Fruit fly (Drosophila melanogaster) whole organism, pupa: ENCODE measurements around the gene CG8202.

Experiments used
- CG10348 ChIP-seq: fragments of 200-800 bp; sonication (Bioruptor generic); IDR thresholded peaks from 2 replicates; pipeline ENCODE4 v1.3.6; 2022; ENCODE audit warnings: missing biosample characterization, missing genetic modification characterization
- CG12605 ChIP-seq: fragments of 200-800 bp; sonication (Bioruptor generic); IDR thresholded peaks from 2 replicates; pipeline ENCODE4 v1.3.6; 2022; ENCODE audit warnings: missing biosample characterization, missing genetic modification characterization
- CG13204 ChIP-seq: fragments of 200-800 bp; sonication (Bioruptor generic); optimal IDR thresholded peaks from 2 replicates; lab custom pipeline; 2018; ENCODE audit warnings: missing biosample characterization, mild to moderate bottlenecking, missing genetic modification characterization, moderate library complexity
- CG14655 ChIP-seq: fragments of 200-800 bp; sonication (Bioruptor generic); optimal IDR thresholded peaks from 3 replicates; lab custom pipeline; 2017; ENCODE audit warnings: mild to moderate bottlenecking, missing biosample characterization, missing genetic modification reagents, missing genetic modification characterization
- CG15710 ChIP-seq: fragments of 200-800 bp; sonication (Bioruptor generic); optimal IDR thresholded peaks from 2 replicates; lab custom pipeline; 2018; ENCODE audit warnings: missing biosample characterization, mild to moderate bottlenecking, missing genetic modification characterization, moderate library complexity
- CG17806 ChIP-seq: fragments of 200-800 bp; sonication (Bioruptor generic); optimal IDR thresholded peaks from 2 replicates; lab custom pipeline; 2018; ENCODE audit warnings: missing biosample characterization, mild to moderate bottlenecking, missing genetic modification characterization, moderate library complexity
- CG32121 ChIP-seq: fragments of 200-800 bp; sonication (Bioruptor generic); IDR thresholded peaks from 2 replicates; pipeline ENCODE4 v1.3.6; 2022; ENCODE audit warnings: missing biosample characterization, missing genetic modification characterization
- CG34367 ChIP-seq: fragments of 200-800 bp; sonication (Bioruptor generic); optimal IDR thresholded peaks from 2 replicates; lab custom pipeline; 2018; ENCODE audit warnings: missing biosample characterization, mild to moderate bottlenecking, missing genetic modification characterization
- CG4496 ChIP-seq: fragments of 200-800 bp; sonication (Bioruptor generic); IDR thresholded peaks from 3 replicates; pipeline ENCODE4 v1.3.6; 2022; ENCODE audit warnings: missing biosample characterization, missing genetic modification characterization
- CG8159 ChIP-seq: fragments of 200-800 bp; sonication (Bioruptor generic); optimal IDR thresholded peaks from 3 replicates; lab custom pipeline; 2018; ENCODE audit warnings: missing biosample characterization, mild to moderate bottlenecking, missing genetic modification characterization, moderate library complexity
- CG8301 ChIP-seq: fragments of 200-800 bp; sonication (Bioruptor generic); optimal IDR thresholded peaks from 2 replicates; lab custom pipeline; 2018; ENCODE audit warnings: missing biosample characterization, mild to moderate bottlenecking, missing genetic modification characterization
- CG9948 ChIP-seq: fragments of 200-800 bp; sonication (Bioruptor generic); optimal IDR thresholded peaks from 2 replicates; lab custom pipeline; 2018; ENCODE audit warnings: missing biosample characterization, mild to moderate bottlenecking, missing genetic modification characterization, moderate library complexity
- D1 ChIP-seq: fragments of 200-800 bp; sonication (Bioruptor generic); optimal IDR thresholded peaks from 2 replicates; lab custom pipeline; 2018; ENCODE audit warnings: missing biosample characterization, mild to moderate bottlenecking, missing genetic modification characterization, moderate library complexity
- EcR ChIP-seq: fragments of 200-800 bp; sonication (Bioruptor generic); optimal IDR thresholded peaks from 3 replicates; lab custom pipeline; 2019; ENCODE audit warnings: missing biosample characterization, missing genetic modification characterization, mild to moderate bottlenecking, moderate library complexity, missing genetic modification reagents
- Ets98B ChIP-seq: fragments of 200-800 bp; sonication (Bioruptor generic); IDR thresholded peaks from 2 replicates; pipeline ENCODE4 v1.3.6; 2022; ENCODE audit warnings: missing biosample characterization, missing genetic modification characterization
- Pif1A ChIP-seq: fragments of 200-800 bp; sonication (Bioruptor generic); optimal IDR thresholded peaks from 3 replicates; lab custom pipeline; 2016; ENCODE audit warnings: missing biosample characterization, missing genetic modification characterization
- Pif1B ChIP-seq: fragments of 200-800 bp; sonication (Bioruptor generic); optimal IDR thresholded peaks from 3 replicates; lab custom pipeline; 2016; ENCODE audit warnings: missing biosample characterization, missing genetic modification characterization
- Snoo ChIP-seq: fragments of 200-800 bp; sonication (Bioruptor generic); optimal IDR thresholded peaks from 3 replicates; lab custom pipeline; 2017; ENCODE audit warnings: missing biosample characterization, mild to moderate bottlenecking, missing genetic modification characterization, inconsistent platforms
- fd96Ca ChIP-seq: fragments of 200-800 bp; sonication (Bioruptor generic); IDR thresholded peaks from 3 replicates; pipeline ENCODE4 v1.3.6; 2022; ENCODE audit warnings: missing biosample characterization, missing genetic modification characterization
- gl ChIP-seq: fragments of 200-800 bp; sonication (Bioruptor generic); optimal IDR thresholded peaks from 2 replicates; lab custom pipeline; 2018; ENCODE audit warnings: missing biosample characterization, mild to moderate bottlenecking, missing genetic modification characterization
- rn ChIP-seq: fragments of 200-800 bp; sonication (Bioruptor generic); IDR thresholded peaks from 2 replicates; pipeline ENCODE4 v1.3.6; 2022; ENCODE audit warnings: missing biosample characterization, missing genetic modification characterization

Gene CG8202

DNA sequence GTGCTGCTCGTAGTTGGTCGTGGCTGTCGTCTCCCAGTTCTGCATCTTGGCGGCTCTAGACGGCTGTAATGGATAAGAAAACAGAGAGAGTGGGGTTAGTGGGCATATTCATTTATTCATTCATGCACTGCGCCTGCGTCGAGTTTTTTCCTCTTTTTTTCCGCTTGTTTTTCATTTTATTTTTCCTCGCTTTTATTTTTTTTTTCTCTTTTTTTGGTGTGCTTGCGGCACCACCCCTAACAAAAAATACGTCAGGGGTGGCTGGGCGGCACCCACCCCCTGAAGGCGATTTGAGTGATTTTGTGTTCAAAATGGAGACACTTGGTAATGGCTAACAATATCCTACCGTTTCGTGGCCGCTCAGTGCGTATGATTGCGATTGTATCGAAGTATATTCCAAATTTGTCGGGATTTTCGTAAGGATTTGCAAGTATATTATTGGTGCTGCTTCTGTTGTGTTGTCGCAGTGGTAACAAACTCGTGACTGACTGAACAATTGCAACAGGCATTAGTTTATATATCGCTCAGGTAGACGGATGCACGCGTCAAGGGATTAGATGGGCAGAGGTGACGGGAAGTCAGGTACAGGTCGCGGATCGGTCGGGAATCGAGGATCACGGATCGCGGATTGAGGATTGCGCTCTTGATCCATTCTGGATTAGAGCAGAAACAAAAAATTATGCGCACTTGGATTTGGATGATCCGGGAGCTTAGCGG, 37.6 kb upstream of the CG8202 start:
- TF ChIP-seq D1 (tag; lab: Kevin White, UChicago), result no peak
- TF ChIP-seq EcR (GFP tag; lab: Kevin White, UChicago), result no peak
- no peak for TF ChIP-seq CG8301
- TF ChIP-seq CG15710 (tag; lab: Kevin White, UChicago), result peak; percentile 79
- TF ChIP-seq CG34367 (tag; lab: Kevin White, UChicago), result peak; percentile 84
- TF ChIP-seq CG13204 (GFP tag; lab: Kevin White, UChicago), result peak; percentile 86
- no peak for TF ChIP-seq CG9948 (tag; lab: Kevin White, UChicago)
- TF ChIP-seq CG12605 (GFP tag; lab: Robert Waterston, UW), result peak; percentile 99
- peak; percentile 83 for TF ChIP-seq CG14655 (GFP tag; lab: Kevin White, UChicago)
- peak; percentile 96 for TF ChIP-seq Ets98B
- peak; percentile 84 for TF ChIP-seq rn (GFP tag; lab: Robert Waterston, UW)
- no peak for TF ChIP-seq CG10348 (GFP tag; lab: Robert Waterston, UW)
- TF ChIP-seq CG17806 (tag; lab: Kevin White, UChicago), result no peak
- TF ChIP-seq Pif1B (GFP tag; lab: Kevin White, UChicago), result peak; percentile 87
- peak; percentile 92 for TF ChIP-seq Pif1A (GFP tag; lab: Kevin White, UChicago)
- peak; percentile 99; the same call in 2 of the 3 replicates for TF ChIP-seq CG4496
- peak; percentile 94; the same call in 1 of the 2 replicates for TF ChIP-seq CG32121 (GFP tag; lab: Robert Waterston, UW)
- peak; percentile 94 for TF ChIP-seq fd96Ca
- peak; percentile 85 for TF ChIP-seq CG8159
- peak; percentile 94 for TF ChIP-seq gl
- no peak for TF ChIP-seq Snoo (tag; lab: Kevin White, UChicago)

DNA sequence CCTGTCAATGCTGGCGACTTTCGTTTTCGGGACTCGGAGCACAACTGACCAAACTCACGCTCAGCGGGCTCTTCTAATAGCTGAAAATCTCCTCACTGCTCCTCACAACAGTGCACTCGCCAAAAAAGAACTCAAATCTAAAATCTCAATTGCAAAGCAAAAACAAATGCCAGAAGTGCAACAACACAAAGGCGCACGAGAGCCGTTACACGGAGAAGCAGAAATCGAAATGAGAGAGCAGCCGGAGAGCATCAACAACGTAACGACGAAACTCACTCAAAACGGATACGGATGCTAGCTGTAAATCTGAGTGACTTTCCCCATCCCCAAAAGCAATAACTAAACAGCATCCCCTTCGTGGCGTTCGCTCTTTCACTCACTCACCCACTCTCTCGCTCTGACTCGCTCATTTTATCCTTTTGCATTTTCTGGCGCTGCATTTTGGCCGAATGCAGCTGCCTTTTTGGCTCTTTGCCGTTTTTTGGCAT, 34.1 kb upstream of the CG8202 start, which contains the start of gene hb:
Gene hb, minus strand, starts transcription at position 51 of the 488 bp plus-strand sequence.
- TF ChIP-seq Pif1A (GFP tag; lab: Kevin White, UChicago) (no peak), CG34367 (tag; lab: Kevin White, UChicago) (no peak), gl (no peak), CG10348 (GFP tag; lab: Robert Waterston, UW) (no peak), EcR (GFP tag; lab: Kevin White, UChicago) (no peak), CG17806 (tag; lab: Kevin White, UChicago) (no peak), fd96Ca (no peak), D1 (tag; lab: Kevin White, UChicago) (no peak), CG12605 (GFP tag; lab: Robert Waterston, UW) (no peak; the same call in 1 of the 2 replicates), Ets98B (no peak)

DNA sequence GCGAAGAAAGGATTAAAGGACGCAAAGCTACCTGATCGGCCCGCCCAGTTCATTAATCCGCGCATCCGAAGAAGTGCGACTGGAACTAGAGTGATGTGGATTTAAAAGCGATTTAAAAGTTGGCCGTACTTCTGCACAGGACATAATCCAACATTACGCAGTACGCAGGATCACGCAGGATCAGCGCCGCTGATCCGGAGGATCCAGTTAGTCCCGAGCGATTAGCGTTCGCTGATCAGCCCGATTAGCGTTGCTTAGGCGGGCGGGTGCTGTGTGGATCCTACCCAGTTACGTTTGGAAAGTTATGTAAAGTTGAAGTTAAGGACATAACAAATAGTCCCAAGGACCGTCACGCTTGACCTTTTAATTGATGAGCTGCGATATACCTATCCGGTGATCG, 32.7 kb upstream of the CG8202 start:
- no peak for TF ChIP-seq CG8159
- TF ChIP-seq, all 21 proteins: peak for 0

dm6 chr3R:8700660-8701059, 31.2 kb upstream of the CG8202 start:
- TF ChIP-seq CG9948 (tag; lab: Kevin White, UChicago) (no peak), Ets98B (no peak), CG8301 (no peak), gl (no peak), CG14655 (GFP tag; lab: Kevin White, UChicago) (no peak), CG34367 (tag; lab: Kevin White, UChicago) (no peak), Snoo (tag; lab: Kevin White, UChicago) (no peak), CG17806 (tag; lab: Kevin White, UChicago) (no peak), rn (GFP tag; lab: Robert Waterston, UW) (no peak), fd96Ca (no peak), Pif1A (GFP tag; lab: Kevin White, UChicago) (no peak), EcR (GFP tag; lab: Kevin White, UChicago) (no peak), CG10348 (GFP tag; lab: Robert Waterston, UW) (no peak), CG4496 (no peak), CG12605 (GFP tag; lab: Robert Waterston, UW) (no peak), CG8159 (no peak)
- TF ChIP-seq, all 21 proteins: peak for 0

- TF ChIP-seq CG8159 (no peak), CG13204 (GFP tag; lab: Kevin White, UChicago) (no peak), Snoo (tag; lab: Kevin White, UChicago) (no peak), CG8301 (no peak), CG10348 (GFP tag; lab: Robert Waterston, UW) (no peak)
Measured at dm6 chr3R:8701197-8701596, 30.7 kb upstream of the CG8202 start.

dm6 chr3R:8704669-8705068, 27.2 kb upstream of the CG8202 start:
- no peak for TF ChIP-seq fd96Ca
- TF ChIP-seq Snoo (tag; lab: Kevin White, UChicago), result no peak
- TF ChIP-seq CG17806 (tag; lab: Kevin White, UChicago), result no peak
- no peak for TF ChIP-seq CG32121 (GFP tag; lab: Robert Waterston, UW)
- no peak for TF ChIP-seq CG4496
- TF ChIP-seq Pif1B (GFP tag; lab: Kevin White, UChicago), result no peak
- no peak for TF ChIP-seq Pif1A (GFP tag; lab: Kevin White, UChicago)
- TF ChIP-seq Ets98B, result no peak
- TF ChIP-seq CG8159, result no peak
- no peak for TF ChIP-seq CG34367 (tag; lab: Kevin White, UChicago)
- TF ChIP-seq CG13204 (GFP tag; lab: Kevin White, UChicago), result no peak
- TF ChIP-seq CG9948 (tag; lab: Kevin White, UChicago), result no peak
- no peak for TF ChIP-seq CG12605 (GFP tag; lab: Robert Waterston, UW)
- TF ChIP-seq CG14655 (GFP tag; lab: Kevin White, UChicago), result no peak
- no peak for TF ChIP-seq rn (GFP tag; lab: Robert Waterston, UW)
- no peak for TF ChIP-seq D1 (tag; lab: Kevin White, UChicago)
- no peak for TF ChIP-seq CG15710 (tag; lab: Kevin White, UChicago)
- no peak for TF ChIP-seq gl
- TF ChIP-seq CG8301, result no peak
- TF ChIP-seq CG10348 (GFP tag; lab: Robert Waterston, UW), result no peak
